Worm (Caenorhabditis elegans): ENCODE measurements around the gene T24C12.3.

DNA sequence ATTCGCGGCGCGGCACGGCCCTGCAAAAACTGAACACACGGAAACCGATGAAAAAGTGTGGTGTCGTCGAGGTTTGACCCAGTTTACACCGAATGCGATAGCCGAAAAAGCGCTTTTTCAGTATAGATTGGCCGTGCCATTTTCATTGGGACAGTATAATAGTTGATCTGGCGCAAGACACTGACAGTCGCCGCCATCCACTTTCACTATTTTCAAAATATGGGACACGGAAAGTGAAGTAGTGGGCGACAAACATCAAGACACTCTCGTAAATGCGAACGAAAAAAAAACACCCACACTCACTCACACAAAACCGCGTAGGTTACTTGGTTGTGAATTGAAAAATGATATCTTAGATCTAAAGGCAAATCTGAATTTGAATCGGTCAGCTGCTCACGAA, 15.3 kb upstream of the T24C12.3 start:
- TF ChIP-seq pes-1 (GFP tag; IDR thresholded peaks at IDR 0.05), result no peak
- TF ChIP-seq ama-1 (optimal IDR thresholded peaks at IDR 0.05), result no peak
- TF ChIP-seq hnd-1 (tag; optimal IDR thresholded peaks at IDR 0.05), result no peak
